Worm (Caenorhabditis elegans): Measurements from ENCODE around the gene nlp-66.
A peak's percentile ranks its signal among the peaks of the same experiment; 100 is the strongest.

The nlp-66 gene

ce11 chrX:11068334-11068733, 48.3 kb downstream of the nlp-66 start, which contains the start of gene apt-9 (continued):
- TF ChIP-seq nhr-77 (tag; optimal IDR thresholded peaks at IDR 0.05): no peak
- no peak for TF ChIP-seq nhr-76 (tag; optimal IDR thresholded peaks at IDR 0.05)
- TF ChIP-seq Y5F2A.4 (GFP tag; optimal IDR thresholded peaks at IDR 0.05): no peak
- TF ChIP-seq cey-2 (tag; optimal IDR thresholded peaks at IDR 0.05; ENCODE audit: borderline replicate concordance, insufficient read depth): no peak
- TF ChIP-seq mep-1 (tag; optimal IDR thresholded peaks at IDR 0.05): peak; percentile 47
- TF ChIP-seq spr-1 (tag; optimal IDR thresholded peaks at IDR 0.05): no peak
- no peak for TF ChIP-seq F37D6.2 (tag; optimal IDR thresholded peaks at IDR 0.05)
- TF ChIP-seq lsy-2 (tag; optimal IDR thresholded peaks at IDR 0.05): peak in 1 of 2 experiments; percentile 50
- peak; percentile 54 for TF ChIP-seq rbr-2 (tag; optimal IDR thresholded peaks at IDR 0.05)
- no peak for TF ChIP-seq pqm-1 (tag; optimal IDR thresholded peaks at IDR 0.05)
- TF ChIP-seq lin-15B (tag; optimal IDR thresholded peaks at IDR 0.05): no peak
- peak in 1 of 2 experiments; percentile 92 for TF ChIP-seq unc-62 (GFP tag; optimal IDR thresholded peaks at IDR 0.05 in 1 of 2)
- no peak for TF ChIP-seq unc-62 (tag; optimal IDR thresholded peaks at IDR 0.05)
- peak; percentile 17; the same call in 1 of the 2 replicates for TF ChIP-seq set-16 (GFP tag; IDR thresholded peaks at IDR 0.05)
- peak; percentile 58 for TF ChIP-seq fkh-10 (GFP tag; optimal IDR thresholded peaks at IDR 0.05)
- TF ChIP-seq gei-8 (GFP tag; optimal IDR thresholded peaks at IDR 0.05): no peak
- no peak for TF ChIP-seq Y75B8A.6 (GFP tag; IDR thresholded peaks at IDR 0.05)
- TF ChIP-seq ctbp-1 (GFP tag; IDR thresholded peaks at IDR 0.05): peak; percentile 51; the same call in 1 of the 2 replicates
- TF ChIP-seq zfp-2 (tag; optimal IDR thresholded peaks at IDR 0.05): no peak
- TF ChIP-seq zip-2 (tag; optimal IDR thresholded peaks at IDR 0.05): no peak
- no peak for TF ChIP-seq dmd-9 (GFP tag; IDR thresholded peaks at IDR 0.05)
- no peak for TF ChIP-seq lin-13 (GFP tag; optimal IDR thresholded peaks at IDR 0.05)
- peak; percentile 16 for TF ChIP-seq ceh-28 (tag; optimal IDR thresholded peaks at IDR 0.05)
- no peak for TF ChIP-seq daf-8 (GFP tag; IDR thresholded peaks at IDR 0.05)
- TF ChIP-seq jun-1 (tag; optimal IDR thresholded peaks at IDR 0.05): no peak

- TF ChIP-seq fos-1 (tag; optimal IDR thresholded peaks at IDR 0.05) (no peak), php-3 (GFP tag; IDR thresholded peaks at IDR 0.05) (no peak)
These were observed 49.4 kb downstream of the nlp-66 start for ce11 chrX:11067256-11067655.
